Worm (Caenorhabditis elegans): ENCODE data around the gene lsd-1.

DNA sequence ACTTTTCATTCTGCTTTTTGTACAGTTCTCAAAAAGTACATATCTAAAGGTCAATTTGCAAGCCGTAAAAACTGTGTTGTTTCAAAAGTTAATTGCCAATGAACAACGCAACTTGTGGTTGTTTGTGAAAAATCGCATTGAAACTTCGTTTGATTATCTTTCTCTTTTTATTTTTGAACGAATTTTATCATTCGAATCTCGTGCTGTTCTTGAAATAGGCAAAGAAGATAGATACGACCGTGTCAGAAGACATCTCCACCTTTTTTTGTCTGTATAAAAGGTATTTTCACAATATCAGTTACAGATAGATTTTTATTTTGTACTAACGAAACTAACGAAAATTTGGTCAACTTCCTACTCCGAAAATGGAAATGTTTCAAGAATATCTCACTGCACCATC lies 45.8 kb downstream of the lsd-1 start, which contains the start of gene C49F5.7:
- no peak for TF ChIP-seq tab-1 (GFP tag; IDR thresholded peaks at IDR 0.05)
- no peak for TF ChIP-seq flt-1 (GFP tag; IDR thresholded peaks at IDR 0.05)
- TF ChIP-seq T22C8.4 (GFP tag; IDR thresholded peaks at IDR 0.05): no peak
- no peak for TF ChIP-seq med-1 (GFP tag; optimal IDR thresholded peaks at IDR 0.05; ENCODE audit: insufficient read depth)
- no peak for TF ChIP-seq klf-2 (GFP tag; conservative IDR thresholded peaks at IDR 0.05)
- TF ChIP-seq ztf-23 (GFP tag; IDR thresholded peaks at IDR 0.05): no peak
- TF ChIP-seq ztf-29 (GFP tag; IDR thresholded peaks at IDR 0.05): no peak
